Fruit fly (Drosophila melanogaster) whole organism, embryonic: ENCODE results near the gene CG15570.
A peak's percentile ranks its signal among the peaks of the same experiment; 100 is the strongest.

ENCODE experiments used
- ATbp ChIP-seq: fragments of 200-800 bp; sonication (Bioruptor generic); optimal IDR thresholded peaks from 2 replicates; lab custom pipeline; 2017; ENCODE audit warnings: missing biosample characterization, mild to moderate bottlenecking, missing genetic modification characterization, missing genetic modification reagents
- CG1024 ChIP-seq: fragments of 200-800 bp; sonication (Bioruptor generic); IDR thresholded peaks from 2 replicates; pipeline ENCODE4 v1.3.6; 2022; ENCODE audit warnings: missing biosample characterization, missing genetic modification characterization
- CG10321 ChIP-seq: fragments of 200-800 bp; sonication (Bioruptor generic); IDR thresholded peaks from 2 replicates; pipeline ENCODE4 v1.3.6; 2022; ENCODE audit warnings: missing biosample characterization, missing genetic modification characterization
- CG11504 ChIP-seq: fragments of 200-800 bp; sonication (Bioruptor generic); optimal IDR thresholded peaks from 3 replicates; lab custom pipeline; 2019; ENCODE audit warnings: missing biosample characterization, mild to moderate bottlenecking, missing genetic modification characterization, moderate library complexity
- CG12071 ChIP-seq: fragments of 200-800 bp; sonication (Bioruptor generic); optimal IDR thresholded peaks from 3 replicates; lab custom pipeline; 2018; ENCODE audit warnings: missing biosample characterization, mild to moderate bottlenecking, missing genetic modification characterization
- CG12236 ChIP-seq: fragments of 200-800 bp; sonication (Bioruptor generic); optimal IDR thresholded peaks from 2 replicates; lab custom pipeline; 2016; ENCODE audit warnings: missing biosample characterization, missing genetic modification characterization
- CG12391 ChIP-seq: fragments of 200-800 bp; sonication (Bioruptor generic); optimal IDR thresholded peaks from 3 replicates; lab custom pipeline; 2018; ENCODE audit warnings: missing biosample characterization, mild to moderate bottlenecking, missing genetic modification characterization, moderate library complexity
- CG12942 ChIP-seq: fragments of 200-800 bp; sonication (Bioruptor generic); optimal IDR thresholded peaks from 3 replicates; lab custom pipeline; 2016; ENCODE audit warnings: missing biosample characterization, missing genetic modification characterization
- CG14860 ChIP-seq: fragments of 200-800 bp; sonication (Bioruptor generic); IDR thresholded peaks from 3 replicates; pipeline ENCODE4 v1.3.6; 2022; ENCODE audit warnings: missing biosample characterization, missing genetic modification characterization; ENCODE audit not compliant: partially characterized antibody
- CG15696 ChIP-seq: fragments of 200-800 bp; sonication (Bioruptor generic); optimal IDR thresholded peaks from 2 replicates; lab custom pipeline; 2019; ENCODE audit warnings: missing biosample characterization, mild to moderate bottlenecking, missing genetic modification characterization, moderate library complexity
- CG16813 ChIP-seq: fragments of 200-800 bp; sonication (Bioruptor generic); IDR thresholded peaks from 3 replicates; pipeline ENCODE4 v1.3.6; 2022; ENCODE audit warnings: missing biosample characterization, missing genetic modification characterization; ENCODE audit not compliant: partially characterized antibody
- CG17359 ChIP-seq: fragments of 200-800 bp; sonication (Bioruptor generic); optimal IDR thresholded peaks from 3 replicates; lab custom pipeline; 2018; ENCODE audit warnings: missing biosample characterization, mild to moderate bottlenecking, missing genetic modification characterization, moderate library complexity
- CG17802 ChIP-seq: fragments of 200-800 bp; sonication (Bioruptor generic); optimal IDR thresholded peaks from 2 replicates; lab custom pipeline; 2018; ENCODE audit warnings: missing biosample characterization, mild to moderate bottlenecking, missing genetic modification characterization, moderate library complexity
- CG31388 ChIP-seq: fragments of 200-800 bp; sonication (Bioruptor generic); optimal IDR thresholded peaks from 2 replicates; lab custom pipeline; 2016; ENCODE audit warnings: missing biosample characterization, missing genetic modification characterization
- CG33557 ChIP-seq: fragments of 200-800 bp; sonication (Bioruptor generic); optimal IDR thresholded peaks from 2 replicates; lab custom pipeline; 2019; ENCODE audit warnings: missing biosample characterization, mild to moderate bottlenecking, missing genetic modification characterization, moderate library complexity
- CG4404 ChIP-seq: fragments of 200-800 bp; sonication (Bioruptor generic); IDR thresholded peaks from 2 replicates; pipeline ENCODE4 v1.3.6; 2022; ENCODE audit warnings: missing biosample characterization, missing genetic modification characterization
- CG6765 ChIP-seq: fragments of 200-800 bp; sonication (Bioruptor generic); optimal IDR thresholded peaks from 3 replicates; lab custom pipeline; 2017; ENCODE audit warnings: missing biosample characterization, mild to moderate bottlenecking, missing genetic modification characterization
- CG7786 ChIP-seq: fragments of 200-800 bp; sonication (Bioruptor generic); optimal IDR thresholded peaks from 2 replicates; lab custom pipeline; 2016; ENCODE audit warnings: missing biosample characterization, missing genetic modification characterization
- CG9215 ChIP-seq: fragments of 200-800 bp; sonication (Bioruptor generic); IDR thresholded peaks from 2 replicates; pipeline ENCODE4 v1.3.6; 2022; ENCODE audit warnings: missing biosample characterization, missing genetic modification characterization
- CTCF ChIP-seq: fragments of 200-800 bp; sonication (Bioruptor generic); optimal IDR thresholded peaks from 2 replicates; lab custom pipeline; 2017; ENCODE audit warnings: missing biosample characterization, mild to moderate bottlenecking, missing genetic modification characterization, moderate library complexity
- Chrac-16 ChIP-seq: fragments of 200-800 bp; sonication (Bioruptor generic); optimal IDR thresholded peaks from 3 replicates; lab custom pipeline; 2016; ENCODE audit warnings: missing biosample characterization, missing genetic modification characterization
- Ets97D ChIP-seq: fragments of 200-800 bp; sonication (Bioruptor generic); optimal IDR thresholded peaks from 3 replicates; lab custom pipeline; 2016; ENCODE audit warnings: missing biosample characterization, missing genetic modification characterization
- Gug ChIP-seq: fragments of 200-800 bp; sonication (Bioruptor generic); IDR thresholded peaks from 4 replicates; pipeline ENCODE4 v1.3.6; 2022; ENCODE audit warnings: missing biosample characterization, missing genetic modification characterization
- H15 ChIP-seq: fragments of 200-800 bp; sonication (Bioruptor generic); IDR thresholded peaks from 3 replicates; pipeline ENCODE4 v1.3.6; 2022; ENCODE audit warnings: missing biosample characterization, missing genetic modification characterization
- H2.0 ChIP-seq: fragments of 200-800 bp; sonication (Bioruptor generic); IDR thresholded peaks from 2 replicates; pipeline ENCODE4 v1.3.6; 2022; ENCODE audit warnings: missing biosample characterization, missing genetic modification characterization
- Lhr ChIP-seq: fragments of 200-800 bp; sonication (Bioruptor generic); optimal IDR thresholded peaks from 3 replicates; lab custom pipeline; 2017; ENCODE audit warnings: mild to moderate bottlenecking, missing biosample characterization, missing genetic modification reagents, missing genetic modification characterization
- Lpt ChIP-seq: fragments of >200 bp; optimal IDR thresholded peaks from 2 replicates; lab custom pipeline; 2018; ENCODE audit warnings: missing biosample characterization, missing genetic modification characterization
- Opbp ChIP-seq: fragments of 200-800 bp; sonication (Bioruptor generic); IDR thresholded peaks from 3 replicates; pipeline ENCODE4 v1.3.6; 2022; ENCODE audit warnings: missing biosample characterization, missing genetic modification characterization; ENCODE audit not compliant: partially characterized antibody
- Rfx ChIP-seq: fragments of 200-800 bp; sonication (Bioruptor generic); IDR thresholded peaks from 2 replicates; pipeline ENCODE4 v1.3.6; 2022; ENCODE audit warnings: missing biosample characterization, missing genetic modification characterization
- Sin3A ChIP-seq: fragments of >200 bp; optimal IDR thresholded peaks from 2 replicates; lab custom pipeline; 2018
- Six4 ChIP-seq: fragments of 200-800 bp; sonication (Bioruptor generic); optimal IDR thresholded peaks from 2 replicates; lab custom pipeline; 2016; ENCODE audit warnings: missing biosample characterization, missing genetic modification characterization
- Sox102F ChIP-seq: fragments of 200-800 bp; sonication (Bioruptor generic); optimal IDR thresholded peaks from 2 replicates; lab custom pipeline; 2018; ENCODE audit warnings: missing biosample characterization, mild to moderate bottlenecking, missing genetic modification characterization, moderate library complexity
- Ssrp ChIP-seq: fragments of 200-800 bp; sonication (Bioruptor generic); optimal IDR thresholded peaks from 2 replicates; lab custom pipeline; 2018; ENCODE audit warnings: missing biosample characterization, mild to moderate bottlenecking, missing genetic modification characterization, moderate library complexity
- TFAM ChIP-seq: fragments of 200-800 bp; sonication (Bioruptor generic); optimal IDR thresholded peaks from 2 replicates; lab custom pipeline; 2017; ENCODE audit warnings: missing biosample characterization, missing genetic modification characterization, inconsistent platforms
- chm ChIP-seq: fragments of 200-800 bp; sonication (Bioruptor generic); IDR thresholded peaks from 2 replicates; pipeline ENCODE4 v1.3.6; 2022; ENCODE audit warnings: missing biosample characterization, missing genetic modification characterization
- chn ChIP-seq: fragments of 200-800 bp; sonication (Bioruptor generic); optimal IDR thresholded peaks from 2 replicates; lab custom pipeline; 2016; ENCODE audit warnings: missing biosample characterization, missing genetic modification characterization
- exex ChIP-seq: fragments of 200-800 bp; sonication (Bioruptor generic); optimal IDR thresholded peaks from 4 replicates; lab custom pipeline; 2018; ENCODE audit warnings: missing biosample characterization, mild to moderate bottlenecking, missing genetic modification characterization, moderate library complexity
- grn ChIP-seq: fragments of 200-800 bp; sonication (Bioruptor generic); optimal IDR thresholded peaks from 3 replicates; lab custom pipeline; 2017; ENCODE audit warnings: missing biosample characterization, missing genetic modification characterization
- gsb ChIP-seq: fragments of 200-800 bp; sonication (Bioruptor generic); IDR thresholded peaks from 2 replicates; pipeline ENCODE4 v1.3.6; 2022; ENCODE audit warnings: missing biosample characterization, missing genetic modification characterization
- hbn ChIP-seq: fragments of 200-800 bp; sonication (Bioruptor generic); IDR thresholded peaks from 2 replicates; pipeline ENCODE4 v1.3.6; 2022; ENCODE audit warnings: missing biosample characterization, missing genetic modification characterization; ENCODE audit not compliant: partially characterized antibody
- ind ChIP-seq: fragments of 200-800 bp; sonication (Bioruptor generic); optimal IDR thresholded peaks from 3 replicates; lab custom pipeline; 2016; ENCODE audit warnings: missing biosample characterization, missing genetic modification characterization
- klu ChIP-seq: fragments of 200-800 bp; sonication (Bioruptor generic); IDR thresholded peaks from 2 replicates; pipeline ENCODE4 v1.3.6; 2022; ENCODE audit warnings: missing biosample characterization, missing genetic modification characterization
- mld ChIP-seq: fragments of 200-800 bp; sonication (Bioruptor generic); IDR thresholded peaks from 3 replicates; pipeline ENCODE4 v1.3.6; 2022; ENCODE audit warnings: missing biosample characterization, missing genetic modification characterization; ENCODE audit not compliant: partially characterized antibody
- odd ChIP-seq: fragments of 200-800 bp; sonication (Bioruptor generic); optimal IDR thresholded peaks from 2 replicates; lab custom pipeline; 2017; ENCODE audit warnings: missing biosample characterization, mild to moderate bottlenecking, missing genetic modification characterization
- otp ChIP-seq: fragments of 200-800 bp; sonication (Bioruptor generic); IDR thresholded peaks from 3 replicates; pipeline ENCODE4, ENCODE4 v1.3.6; 2022; ENCODE audit warnings: missing biosample characterization, missing genetic modification characterization
- prd ChIP-seq, 3 experiments: fragments of >200 bp in 2 of 3; fragments of 200-800 bp in 1 of 3; sonication (Bioruptor generic) in 1 of 3; optimal IDR thresholded peaks in 2 of 3; IDR thresholded peaks in 1 of 3; 2 replicates in 2 of 3; 3 replicates in 1 of 3; pipeline versions ENCODE4 v1.3.6 to Lab custom; 2017 to 2022; ENCODE audit warnings: missing biosample characterization in 1 of 3, missing genetic modification characterization in 1 of 3
- sens-2 ChIP-seq: fragments of 200-800 bp; sonication (Bioruptor generic); IDR thresholded peaks from 2 replicates; pipeline ENCODE4 v1.3.6; 2022; ENCODE audit warnings: missing biosample characterization, missing genetic modification characterization
- sima ChIP-seq: fragments of 200-800 bp; sonication (Bioruptor generic); optimal IDR thresholded peaks from 2 replicates; lab custom pipeline; 2016; ENCODE audit warnings: missing biosample characterization, missing genetic modification characterization
- sisA ChIP-seq: fragments of 200-800 bp; sonication (Bioruptor generic); IDR thresholded peaks from 2 replicates; pipeline ENCODE4 v1.3.6; 2022; ENCODE audit warnings: missing biosample characterization, missing genetic modification characterization
- slp2 ChIP-seq: fragments of 200-800 bp; sonication (Bioruptor generic); optimal IDR thresholded peaks from 2 replicates; lab custom pipeline; 2016; ENCODE audit warnings: missing biosample characterization, missing genetic modification characterization
- ttk ChIP-seq: fragments of 200-800 bp; sonication (Bioruptor generic); IDR thresholded peaks from 2 replicates; pipeline ENCODE4 v2.1.2; 2022; ENCODE audit warnings: missing biosample characterization, missing genetic modification characterization
- z ChIP-seq: fragments of 200-800 bp; sonication (Bioruptor generic); IDR thresholded peaks from 3 replicates; pipeline ENCODE4 v1.3.6; 2022; ENCODE audit warnings: missing biosample characterization, missing genetic modification characterization

The CG15570 gene

dm6 chrX:4197463-4197862, 20.5 kb upstream of the CG15570 start (continued):
- 0 out of 2 replicates have a peak, but pooled peaks have one; percentile 19 for TF ChIP-seq H2.0 (GFP tag; lab: Robert Waterston, UW)
- peak; percentile 12 for TF ChIP-seq CG15696 (tag; lab: Kevin White, UChicago)
- TF ChIP-seq sisA (GFP tag; lab: Robert Waterston, UW): peak; percentile 40; the same call in 1 of the 2 replicates
- no peak for TF ChIP-seq chn (GFP tag; lab: Kevin White, UChicago)
- no peak for TF ChIP-seq gsb (GFP tag; lab: Robert Waterston, UW)
- TF ChIP-seq CG4404 (GFP tag; lab: Robert Waterston, UW): peak; percentile 30; the same call in 1 of the 2 replicates
- peak; percentile 5 for TF ChIP-seq Ssrp (tag; lab: Kevin White, UChicago)
- TF ChIP-seq CG10321 (GFP tag; lab: Robert Waterston, UW): no peak
- no peak for TF ChIP-seq ATbp
- TF ChIP-seq Opbp (GFP tag; lab: Robert Waterston, UW): no peak
- 0 out of 2 replicates have a peak, but pooled peaks have one; percentile 9 for TF ChIP-seq ttk (GFP tag; lab: Robert Waterston, UW)
- no peak for TF ChIP-seq odd
- TF ChIP-seq CG31388 (GFP tag; lab: Kevin White, UChicago): no peak
- TF ChIP-seq CG16813 (GFP tag; lab: Robert Waterston, UW): no peak
- TF ChIP-seq CG12071 (GFP tag; lab: Kevin White, UChicago): no peak
- no peak for TF ChIP-seq mld (GFP tag; lab: Robert Waterston, UW)
- no peak for TF ChIP-seq Rfx (GFP tag; lab: Robert Waterston, UW)
- TF ChIP-seq CG7786 (GFP tag; lab: Kevin White, UChicago): no peak
- no peak for TF ChIP-seq H15 (GFP tag; lab: Robert Waterston, UW)
- no peak for TF ChIP-seq grn (GFP tag; lab: Kevin White, UChicago)
- TF ChIP-seq CG12942 (GFP tag; lab: Kevin White, UChicago): no peak
- no peak for TF ChIP-seq CTCF (GFP tag; lab: Kevin White, UChicago)
- no peak for TF ChIP-seq Gug (GFP tag; lab: Robert Waterston, UW)
- TF ChIP-seq hbn (GFP tag; lab: Robert Waterston, UW): no peak
- no peak for TF ChIP-seq TFAM (GFP tag; lab: Kevin White, UChicago)
- TF ChIP-seq CG1024 (GFP tag; lab: Robert Waterston, UW): no peak
- TF ChIP-seq Six4 (GFP tag; lab: Kevin White, UChicago): no peak
- no peak for TF ChIP-seq sens-2
- no peak for TF ChIP-seq klu (GFP tag; lab: Robert Waterston, UW)
- peak; percentile 11 for TF ChIP-seq CG12391
- TF ChIP-seq slp2 (GFP tag; lab: Kevin White, UChicago): no peak
- TF ChIP-seq exex: no peak
- no peak for TF ChIP-seq otp (GFP tag; lab: Robert Waterston, UW)
- no peak for TF ChIP-seq sima (GFP tag; lab: Kevin White, UChicago)
- TF ChIP-seq CG17359 (tag; lab: Kevin White, UChicago): no peak
- TF ChIP-seq Sox102F (GFP tag; lab: Kevin White, UChicago): peak; percentile 52
- TF ChIP-seq ind: no peak
- TF ChIP-seq CG9215 (GFP tag; lab: Robert Waterston, UW): no peak
- no peak for TF ChIP-seq prd (optimal IDR thresholded peaks at IDR 0.05; lab: Kevin White, UChicago)
- peak; percentile 62; the same call in 2 of the 3 replicates for TF ChIP-seq prd (GFP tag; IDR thresholded peaks at IDR 0.05; lab: Robert Waterston, UW)
- no peak for TF ChIP-seq CG33557
- TF ChIP-seq CG17802: no peak
- no peak for TF ChIP-seq Lhr
- peak; percentile 34 for TF ChIP-seq CG11504 (tag; lab: Kevin White, UChicago)
- no peak for TF ChIP-seq z
- no peak for TF ChIP-seq chm
- TF ChIP-seq Sin3A (lab: Kevin White, UChicago): no peak
- TF ChIP-seq Chrac-16: no peak
- no peak for TF ChIP-seq Ets97D (GFP tag; lab: Kevin White, UChicago)
- TF ChIP-seq Lpt (GFP tag; lab: Kevin White, UChicago): no peak
- TF ChIP-seq CG14860: no peak
- no peak for TF ChIP-seq CG12236
- TF ChIP-seq CG6765: no peak
